Worm (Caenorhabditis elegans) whole organism, young adult: Measurements from ENCODE around the gene Y57G11C.42.

Experiments
- B0019.2 ChIP-seq: fragments of 200-800 bp; sonication (Bioruptor generic); conservative IDR thresholded peaks from 2 replicates; pipeline ENCODE4 v1.3.6; 2022; ENCODE audit warnings: missing genetic modification reagents, missing genetic modification characterization, missing compliant biosample characterization
- F10E7.11 ChIP-seq: sonication (generic microtip); optimal IDR thresholded peaks from 2 replicates; lab custom pipeline; 2017; ENCODE audit warnings: mild to moderate bottlenecking, missing genetic modification characterization, moderate library complexity, missing compliant biosample characterization
- F37B4.10 ChIP-seq: fragments of 200-800 bp; sonication (Bioruptor generic); IDR thresholded peaks from 2 replicates; pipeline ENCODE4 v1.3.6; 2022; ENCODE audit warnings: missing genetic modification characterization, missing compliant biosample characterization
- Y53G8AR.9 ChIP-seq: fragments of 200-800 bp; sonication (Bioruptor generic); conservative IDR thresholded peaks from 2 replicates; pipeline ENCODE4 v1.3.6; 2022; ENCODE audit warnings: missing genetic modification reagents, missing genetic modification characterization, missing compliant biosample characterization
- Y56A3A.18 ChIP-seq: fragments of 200-800 bp; sonication (Bioruptor generic); IDR thresholded peaks from 2 replicates; pipeline ENCODE4 v1.3.6; 2022; ENCODE audit warnings: missing genetic modification reagents, missing genetic modification characterization, missing compliant biosample characterization
- Y79H2A.3 ChIP-seq: fragments of 200-800 bp; sonication (Bioruptor generic); conservative IDR thresholded peaks from 2 replicates; pipeline ENCODE4 v1.3.6; 2022; ENCODE audit warnings: missing genetic modification reagents, missing genetic modification characterization, missing compliant biosample characterization
- Y95B8A.8 ChIP-seq: fragments of 200-800 bp; sonication (Bioruptor generic); IDR thresholded peaks from 2 replicates; pipeline ENCODE4 v1.3.6; 2022; ENCODE audit warnings: missing genetic modification reagents, missing genetic modification characterization, missing compliant biosample characterization
- atf-7 ChIP-seq: sonication (generic microtip); optimal IDR thresholded peaks from 2 replicates; lab custom pipeline; 2017; ENCODE audit warnings: mild to moderate bottlenecking, missing genetic modification characterization, missing compliant biosample characterization
- athp-1 ChIP-seq: sonication (generic microtip); optimal IDR thresholded peaks from 2 replicates; lab custom pipeline; 2017; ENCODE audit warnings: mild to moderate bottlenecking, missing genetic modification characterization, missing compliant biosample characterization
- attf-3 ChIP-seq: fragments of 200-800 bp; sonication (Bioruptor generic); conservative IDR thresholded peaks from 2 replicates; pipeline ENCODE4 v1.3.6; 2022; ENCODE audit warnings: missing genetic modification reagents, missing genetic modification characterization, missing compliant biosample characterization
- attf-6 ChIP-seq: fragments of 200-800 bp; sonication (Bioruptor generic); IDR thresholded peaks from 2 replicates; pipeline ENCODE4 v1.3.6; 2022; ENCODE audit warnings: missing genetic modification reagents, missing genetic modification characterization, missing compliant biosample characterization
- bed-1 ChIP-seq: fragments of 200-800 bp; sonication (Bioruptor generic); IDR thresholded peaks from 2 replicates; pipeline ENCODE4 v1.3.6; 2022; ENCODE audit warnings: missing genetic modification reagents, missing genetic modification characterization, missing compliant biosample characterization
- ccch-3 ChIP-seq: fragments of 200-800 bp; sonication (Bioruptor generic); optimal IDR thresholded peaks from 2 replicates; lab custom pipeline; 2018; ENCODE audit warnings: mild to moderate bottlenecking, missing genetic modification characterization, missing compliant biosample characterization
- cebp-2 ChIP-seq: fragments of 200-800 bp; sonication (Bioruptor generic); IDR thresholded peaks from 2 replicates; pipeline ENCODE4 v1.3.6; 2022; ENCODE audit warnings: missing genetic modification characterization, missing compliant biosample characterization
- ceh-40 ChIP-seq: fragments of 200-800 bp; sonication (Bioruptor generic); IDR thresholded peaks from 2 replicates; pipeline ENCODE4 v1.3.6; 2022; ENCODE audit warnings: missing genetic modification characterization, missing compliant biosample characterization
- ceh-79 ChIP-seq: sonication (generic microtip); optimal IDR thresholded peaks from 2 replicates; lab custom pipeline; 2017; ENCODE audit warnings: mild to moderate bottlenecking, missing genetic modification characterization, missing compliant biosample characterization
- ceh-91 ChIP-seq: fragments of 200-800 bp; sonication (Bioruptor generic); IDR thresholded peaks from 2 replicates; pipeline ENCODE4 v1.3.6; 2022; ENCODE audit warnings: missing genetic modification reagents, missing genetic modification characterization, missing compliant biosample characterization
- chd-7 ChIP-seq: sonication (generic microtip); optimal IDR thresholded peaks from 2 replicates; lab custom pipeline; 2016; ENCODE audit warnings: mild to moderate bottlenecking, missing genetic modification characterization, moderate library complexity, missing compliant biosample characterization
- dpl-1 ChIP-seq: fragments of 150-350 bp; optimal IDR thresholded peaks from 2 replicates; lab custom pipeline; 2014; ENCODE audit warnings: missing biosample characterization, missing genetic modification reagents, missing genetic modification characterization
- efl-1 ChIP-seq: fragments of 150-350 bp; optimal IDR thresholded peaks from 2 replicates; lab custom pipeline; 2014; ENCODE audit warnings: missing biosample characterization, missing genetic modification reagents, missing genetic modification characterization
- egrh-3 ChIP-seq: fragments of 200-800 bp; sonication (Bioruptor generic); IDR thresholded peaks from 2 replicates; pipeline ENCODE4 v1.3.6; 2022; ENCODE audit warnings: missing genetic modification reagents, missing genetic modification characterization, missing compliant biosample characterization
- ekl-4 ChIP-seq: fragments of 200-800 bp; sonication (Bioruptor generic); IDR thresholded peaks from 2 replicates; pipeline ENCODE4 v1.3.6; 2022; ENCODE audit warnings: missing genetic modification reagents, missing genetic modification characterization, missing compliant biosample characterization
- fkh-3 ChIP-seq: sonication (generic microtip); optimal IDR thresholded peaks from 2 replicates; lab custom pipeline; 2016; ENCODE audit warnings: mild to moderate bottlenecking, missing genetic modification characterization, missing compliant biosample characterization
- hlh-12 ChIP-seq: sonication (generic microtip); optimal IDR thresholded peaks from 2 replicates; lab custom pipeline; 2016; ENCODE audit warnings: missing genetic modification characterization, missing compliant biosample characterization
- hrde-1 ChIP-seq: sonication (generic microtip); optimal IDR thresholded peaks from 2 replicates; lab custom pipeline; 2016; ENCODE audit warnings: missing genetic modification characterization, mild to moderate bottlenecking, missing compliant biosample characterization, moderate library complexity, missing genotype, missing genetic modification reagents, borderline replicate concordance
- lag-1 ChIP-seq: fragments of 200-800 bp; sonication (Bioruptor generic); IDR thresholded peaks from 2 replicates; pipeline ENCODE4 v1.3.6; 2022; ENCODE audit warnings: missing genetic modification reagents, missing genetic modification characterization, missing compliant biosample characterization
- lin-26 ChIP-seq: fragments of 200-800 bp; sonication (Bioruptor generic); IDR thresholded peaks from 2 replicates; pipeline ENCODE4 v1.3.6; 2022; ENCODE audit warnings: missing genetic modification reagents, missing genetic modification characterization, missing compliant biosample characterization
- lin-40 ChIP-seq: sonication (generic microtip); optimal IDR thresholded peaks from 2 replicates; lab custom pipeline; 2016; ENCODE audit warnings: missing genetic modification characterization, mild to moderate bottlenecking, missing compliant biosample characterization, missing genotype, missing genetic modification reagents
- lin-54 ChIP-seq: fragments of 200-800 bp; sonication (Bioruptor generic); optimal IDR thresholded peaks from 2 replicates; lab custom pipeline; 2018; ENCODE audit warnings: mild to moderate bottlenecking, missing genetic modification characterization, missing compliant biosample characterization
- lir-1 ChIP-seq: fragments of 200-800 bp; sonication (Bioruptor generic); conservative IDR thresholded peaks from 2 replicates; pipeline ENCODE4 v1.3.6; 2022; ENCODE audit warnings: missing genetic modification reagents, missing genetic modification characterization, missing compliant biosample characterization
- lsl-1 ChIP-seq: fragments of 200-800 bp; sonication (Bioruptor generic); optimal IDR thresholded peaks from 2 replicates; lab custom pipeline; 2018; ENCODE audit warnings: mild to moderate bottlenecking, missing genetic modification characterization, moderate library complexity, missing compliant biosample characterization
- lsy-27 ChIP-seq: sonication (generic microtip); optimal IDR thresholded peaks from 2 replicates; lab custom pipeline; 2017; ENCODE audit warnings: missing genetic modification characterization, mild to moderate bottlenecking, missing compliant biosample characterization, antibody characterized with exemption, missing genotype, borderline replicate concordance; ENCODE audit not compliant: insufficient read depth
- madf-10 ChIP-seq: sonication (generic microtip); optimal IDR thresholded peaks from 2 replicates; lab custom pipeline; 2016; ENCODE audit warnings: mild to moderate bottlenecking, missing genetic modification characterization, missing compliant biosample characterization
- madf-3 ChIP-seq: fragments of 200-800 bp; sonication (Bioruptor generic); IDR thresholded peaks from 2 replicates; pipeline ENCODE4 v1.3.6; 2022; ENCODE audit warnings: missing genetic modification reagents, missing genetic modification characterization, missing compliant biosample characterization
- madf-6 ChIP-seq: fragments of 200-800 bp; sonication (Bioruptor generic); IDR thresholded peaks from 2 replicates; pipeline ENCODE4 v1.3.6; 2022; ENCODE audit warnings: missing genetic modification reagents, missing genetic modification characterization, missing compliant biosample characterization
- mel-28 ChIP-seq: sonication (generic microtip); optimal IDR thresholded peaks from 2 replicates; lab custom pipeline; 2016; ENCODE audit warnings: borderline replicate concordance, mild to moderate bottlenecking, missing genetic modification characterization, missing compliant biosample characterization
- nhr-80 ChIP-seq: sonication (generic microtip); optimal IDR thresholded peaks from 2 replicates; lab custom pipeline; 2016; ENCODE audit warnings: missing genetic modification characterization, missing compliant biosample characterization
- nhr-90 ChIP-seq: sonication (generic microtip); optimal IDR thresholded peaks from 2 replicates; lab custom pipeline; 2016; ENCODE audit warnings: missing genotype, mild to moderate bottlenecking, missing genetic modification characterization, missing compliant biosample characterization
- repo-1 ChIP-seq: sonication (generic microtip); optimal IDR thresholded peaks from 2 replicates; lab custom pipeline; 2017; ENCODE audit warnings: mild to moderate bottlenecking, missing genetic modification characterization, missing compliant biosample characterization
- sdz-38 ChIP-seq: sonication (generic microtip); optimal IDR thresholded peaks from 2 replicates; lab custom pipeline; 2016; ENCODE audit warnings: missing genotype, missing genetic modification characterization, missing compliant biosample characterization
- sea-2 ChIP-seq: fragments of 200-800 bp; sonication (Bioruptor generic); IDR thresholded peaks from 2 replicates; pipeline ENCODE4 v1.3.6; 2022; ENCODE audit warnings: missing genetic modification characterization, missing compliant biosample characterization
- snpc-1.3 ChIP-seq: sonication (generic microtip); optimal IDR thresholded peaks from 2 replicates; lab custom pipeline; 2017; ENCODE audit warnings: missing genetic modification characterization, mild to moderate bottlenecking, missing compliant biosample characterization, antibody characterized with exemption, moderate library complexity, missing genotype, missing genetic modification reagents; ENCODE audit not compliant: insufficient read depth
- tbx-9 ChIP-seq: sonication (generic microtip); optimal IDR thresholded peaks from 2 replicates; lab custom pipeline; 2016; ENCODE audit warnings: borderline replicate concordance, missing genetic modification characterization, inconsistent platforms, missing compliant biosample characterization
- tlf-1 ChIP-seq: fragments of 200-800 bp; sonication (Bioruptor generic); optimal IDR thresholded peaks from 2 replicates; lab custom pipeline; 2018; ENCODE audit warnings: mild to moderate bottlenecking, missing genetic modification characterization, missing compliant biosample characterization
- unc-130 ChIP-seq: sonication (generic microtip); optimal IDR thresholded peaks from 2 replicates; lab custom pipeline; 2016; ENCODE audit warnings: missing genetic modification reagents, missing genetic modification characterization, missing compliant biosample characterization
- unc-62 ChIP-seq: fragments of 150-350 bp; optimal IDR thresholded peaks from 2 replicates; lab custom pipeline; 2014; ENCODE audit warnings: missing biosample characterization, missing genetic modification reagents, missing genetic modification characterization
- zfh-2 ChIP-seq: fragments of 200-800 bp; sonication (Bioruptor generic); conservative IDR thresholded peaks from 2 replicates; pipeline ENCODE4 v1.3.6; 2022; ENCODE audit warnings: missing genetic modification reagents, missing genetic modification characterization, missing compliant biosample characterization
- zim-3 ChIP-seq: sonication (generic microtip); optimal IDR thresholded peaks from 2 replicates; lab custom pipeline; 2017; ENCODE audit warnings: mild to moderate bottlenecking, missing genetic modification characterization, moderate library complexity, missing compliant biosample characterization
- ztf-18 ChIP-seq: sonication (generic microtip); optimal IDR thresholded peaks from 2 replicates; lab custom pipeline; 2016; ENCODE audit warnings: missing genotype, mild to moderate bottlenecking, missing genetic modification characterization, missing compliant biosample characterization
- ztf-25 ChIP-seq: fragments of 200-800 bp; sonication (Bioruptor generic); IDR thresholded peaks from 2 replicates; pipeline ENCODE4 v1.3.6; 2022; ENCODE audit warnings: missing genetic modification reagents, missing genetic modification characterization, missing compliant biosample characterization

The Y57G11C.42 gene

ce11 chrIV:14790579-14790978 lies 62.3 kb downstream of the Y57G11C.42 start (continued):
- TF ChIP-seq chd-7 (tag; lab: Kevin White, UChicago) (no peak), snpc-1.3 (tag; lab: Kevin White, UChicago) (peak; percentile 61), madf-3 (GFP tag; lab: Robert Waterston, UW) (no peak), attf-3 (GFP tag; lab: Robert Waterston, UW) (no peak), ceh-91 (GFP tag; lab: Robert Waterston, UW) (no peak), cebp-2 (GFP tag; lab: Robert Waterston, UW) (no peak), madf-10 (tag; lab: Kevin White, UChicago) (no peak), hlh-12 (no peak), lin-54 (GFP tag; lab: Kevin White, UChicago) (peak; percentile 21), tbx-9 (no peak), sdz-38 (no peak), ceh-79 (tag; lab: Kevin White, UChicago) (no peak), F37B4.10 (no peak), B0019.2 (GFP tag; lab: Robert Waterston, UW) (no peak), lir-1 (no peak), hrde-1 (peak; percentile 48), Y79H2A.3 (GFP tag; lab: Robert Waterston, UW) (peak; percentile 76), zim-3 (tag; lab: Kevin White, UChicago) (no peak), lag-1 (GFP tag; lab: Robert Waterston, UW) (no peak), Y95B8A.8 (peak; percentile 68; the same call in 1 of the 2 replicates), mel-28 (tag; lab: Kevin White, UChicago) (no peak), athp-1 (tag; lab: Kevin White, UChicago) (peak; percentile 31), lin-40 (tag; lab: Kevin White, UChicago) (peak; percentile 7), ceh-40 (GFP tag; lab: Robert Waterston, UW) (no peak), unc-130 (GFP tag; lab: Kevin White, UChicago) (no peak), F10E7.11 (tag; lab: Kevin White, UChicago) (no peak), repo-1 (tag; lab: Kevin White, UChicago) (no peak), attf-6 (peak; percentile 95), dpl-1 (GFP tag; lab: Kevin White, UChicago) (no peak), Y53G8AR.9 (GFP tag; lab: Robert Waterston, UW) (no peak), unc-62 (GFP tag; lab: Kevin White, UChicago) (no peak), egrh-3 (no peak), efl-1 (GFP tag; lab: Kevin White, UChicago) (no peak), nhr-80 (tag; lab: Kevin White, UChicago) (no peak), zfh-2 (no peak), ekl-4 (0 out of 2 replicates have a peak, but pooled peaks have one; percentile 26), tlf-1 (GFP tag; lab: Kevin White, UChicago) (peak; percentile 38), fkh-3 (no peak), nhr-90 (no peak), ztf-25 (GFP tag; lab: Robert Waterston, UW) (no peak), ccch-3 (GFP tag; lab: Kevin White, UChicago) (no peak), sea-2 (GFP tag; lab: Robert Waterston, UW) (no peak), lsl-1 (GFP tag; lab: Kevin White, UChicago) (peak; percentile 0), Y56A3A.18 (GFP tag; lab: Robert Waterston, UW) (0 out of 2 replicates have a peak, but pooled peaks have one; percentile 3), atf-7 (no peak), lsy-27 (tag; lab: Kevin White, UChicago) (no peak), ztf-18 (peak; percentile 6), bed-1 (no peak), madf-6 (GFP tag; lab: Robert Waterston, UW) (no peak), lin-26 (GFP tag; lab: Robert Waterston, UW) (no peak)
